Worm (Caenorhabditis elegans) whole organism, young adult: ENCODE data around the gene B0244.15.

Source experiments
- B0019.2 ChIP-seq: fragments of 200-800 bp; sonication (Bioruptor generic); conservative IDR thresholded peaks from 2 replicates; pipeline ENCODE4 v1.3.6; 2022; ENCODE audit warnings: missing genetic modification reagents, missing genetic modification characterization, missing compliant biosample characterization
- B0336.3 ChIP-seq: fragments of 200-800 bp; sonication (Bioruptor generic); IDR thresholded peaks from 2 replicates; pipeline ENCODE4 v1.3.6; 2022; ENCODE audit warnings: missing genetic modification characterization, missing compliant biosample characterization
- F33H1.4 ChIP-seq: fragments of 200-800 bp; sonication (Bioruptor generic); IDR thresholded peaks from 2 replicates; pipeline ENCODE4 v1.3.6; 2022; ENCODE audit warnings: missing genetic modification reagents, missing genetic modification characterization, missing compliant biosample characterization
- T26A5.8 ChIP-seq: sonication (generic microtip); optimal IDR thresholded peaks from 2 replicates; lab custom pipeline; 2016; ENCODE audit warnings: missing genetic modification characterization, missing compliant biosample characterization
- Y79H2A.3 ChIP-seq: fragments of 200-800 bp; sonication (Bioruptor generic); conservative IDR thresholded peaks from 2 replicates; pipeline ENCODE4 v1.3.6; 2022; ENCODE audit warnings: missing genetic modification reagents, missing genetic modification characterization, missing compliant biosample characterization
- ZK185.1 ChIP-seq: sonication (generic microtip); optimal IDR thresholded peaks from 2 replicates; lab custom pipeline; 2016; ENCODE audit warnings: mild to moderate bottlenecking, missing genetic modification characterization, missing compliant biosample characterization; ENCODE audit not compliant: poor library complexity, severe bottlenecking
- aptf-3 ChIP-seq: fragments of 200-800 bp; sonication (Bioruptor generic); IDR thresholded peaks from 2 replicates; pipeline ENCODE4 v1.3.6; 2022; ENCODE audit warnings: missing genetic modification characterization, missing compliant biosample characterization
- athp-1 ChIP-seq: sonication (generic microtip); optimal IDR thresholded peaks from 2 replicates; lab custom pipeline; 2017; ENCODE audit warnings: mild to moderate bottlenecking, missing genetic modification characterization, missing compliant biosample characterization
- attf-5 ChIP-seq: fragments of 200-800 bp; sonication (Bioruptor generic); optimal IDR thresholded peaks from 2 replicates; lab custom pipeline; 2018; ENCODE audit warnings: mild to moderate bottlenecking, missing genetic modification characterization, missing compliant biosample characterization
- cebp-1 ChIP-seq, 2 experiments: fragments of 200-800 bp in 1 of 2; sonication (Bioruptor generic) in 1 of 2; sonication (generic microtip) in 1 of 2; IDR thresholded peaks in 1 of 2; optimal IDR thresholded peaks in 1 of 2; 2 replicates each; pipeline versions ENCODE4 v1.3.6 to Lab custom; 2017 to 2022; ENCODE audit warnings: missing compliant biosample characterization in 2 of 2, missing genetic modification characterization in 2 of 2, mild to moderate bottlenecking in 1 of 2, missing genetic modification reagents in 1 of 2, moderate library complexity in 1 of 2
- ceh-58 ChIP-seq: fragments of 200-800 bp; sonication (Bioruptor generic); IDR thresholded peaks from 2 replicates; pipeline ENCODE4 v1.3.6; 2022; ENCODE audit warnings: missing genetic modification characterization, missing compliant biosample characterization
- ceh-91 ChIP-seq: fragments of 200-800 bp; sonication (Bioruptor generic); IDR thresholded peaks from 2 replicates; pipeline ENCODE4 v1.3.6; 2022; ENCODE audit warnings: missing genetic modification reagents, missing genetic modification characterization, missing compliant biosample characterization
- chd-7 ChIP-seq: sonication (generic microtip); optimal IDR thresholded peaks from 2 replicates; lab custom pipeline; 2016; ENCODE audit warnings: mild to moderate bottlenecking, missing genetic modification characterization, moderate library complexity, missing compliant biosample characterization
- dpff-1 ChIP-seq: sonication (generic microtip); optimal IDR thresholded peaks from 2 replicates; lab custom pipeline; 2017; ENCODE audit warnings: mild to moderate bottlenecking, missing genetic modification characterization, missing compliant biosample characterization
- efl-1 ChIP-seq: fragments of 150-350 bp; optimal IDR thresholded peaks from 2 replicates; lab custom pipeline; 2014; ENCODE audit warnings: missing biosample characterization, missing genetic modification reagents, missing genetic modification characterization
- ekl-4 ChIP-seq: fragments of 200-800 bp; sonication (Bioruptor generic); IDR thresholded peaks from 2 replicates; pipeline ENCODE4 v1.3.6; 2022; ENCODE audit warnings: missing genetic modification reagents, missing genetic modification characterization, missing compliant biosample characterization
- ets-4 ChIP-seq: fragments of 200-800 bp; sonication (Bioruptor generic); optimal IDR thresholded peaks from 2 replicates; lab custom pipeline; 2018; ENCODE audit warnings: mild to moderate bottlenecking, missing genetic modification characterization, missing compliant biosample characterization
- him-1 ChIP-seq: sonication (generic microtip); optimal IDR thresholded peaks from 2 replicates; lab custom pipeline; 2016; ENCODE audit warnings: missing genotype, missing genetic modification reagents, missing genetic modification characterization, missing compliant biosample characterization
- hmg-1.2 ChIP-seq: fragments of 200-800 bp; sonication (Bioruptor generic); IDR thresholded peaks from 2 replicates; pipeline ENCODE4 v1.3.6; 2022; ENCODE audit warnings: missing genetic modification reagents, missing genetic modification characterization, missing compliant biosample characterization
- hsf-1 ChIP-seq: fragments of 200-800 bp; sonication (Bioruptor generic); IDR thresholded peaks from 2 replicates; pipeline ENCODE4 v1.3.6; 2022; ENCODE audit warnings: missing genetic modification reagents, missing genetic modification characterization, missing compliant biosample characterization
- lin-35 ChIP-seq, 3 experiments: fragments of 150-350 bp in 2 of 3; sonication (generic microtip) in 1 of 3; optimal IDR thresholded peaks; 2 replicates each; lab custom pipeline; 2014 to 2018; ENCODE audit warnings: missing biosample characterization in 3 of 3, missing genetic modification characterization in 3 of 3, missing genetic modification reagents in 3 of 3
- lin-40 ChIP-seq: sonication (generic microtip); optimal IDR thresholded peaks from 2 replicates; lab custom pipeline; 2016; ENCODE audit warnings: missing genetic modification characterization, mild to moderate bottlenecking, missing compliant biosample characterization, missing genotype, missing genetic modification reagents
- lin-54 ChIP-seq: fragments of 200-800 bp; sonication (Bioruptor generic); optimal IDR thresholded peaks from 2 replicates; lab custom pipeline; 2018; ENCODE audit warnings: mild to moderate bottlenecking, missing genetic modification characterization, missing compliant biosample characterization
- lsl-1 ChIP-seq: fragments of 200-800 bp; sonication (Bioruptor generic); optimal IDR thresholded peaks from 2 replicates; lab custom pipeline; 2018; ENCODE audit warnings: mild to moderate bottlenecking, missing genetic modification characterization, moderate library complexity, missing compliant biosample characterization
- madf-3 ChIP-seq: fragments of 200-800 bp; sonication (Bioruptor generic); IDR thresholded peaks from 2 replicates; pipeline ENCODE4 v1.3.6; 2022; ENCODE audit warnings: missing genetic modification reagents, missing genetic modification characterization, missing compliant biosample characterization
- madf-6 ChIP-seq: fragments of 200-800 bp; sonication (Bioruptor generic); IDR thresholded peaks from 2 replicates; pipeline ENCODE4 v1.3.6; 2022; ENCODE audit warnings: missing genetic modification reagents, missing genetic modification characterization, missing compliant biosample characterization
- mxl-1 ChIP-seq: sonication (generic microtip); optimal IDR thresholded peaks from 2 replicates; lab custom pipeline; 2016; ENCODE audit warnings: missing genetic modification characterization, missing compliant biosample characterization
- nfya-2 ChIP-seq: fragments of 200-800 bp; sonication (Bioruptor generic); IDR thresholded peaks from 2 replicates; pipeline ENCODE4 v1.3.6; 2022; ENCODE audit warnings: missing genetic modification reagents, missing genetic modification characterization, missing compliant biosample characterization
- nhr-80 ChIP-seq: sonication (generic microtip); optimal IDR thresholded peaks from 2 replicates; lab custom pipeline; 2016; ENCODE audit warnings: missing genetic modification characterization, missing compliant biosample characterization
- nhr-90 ChIP-seq: sonication (generic microtip); optimal IDR thresholded peaks from 2 replicates; lab custom pipeline; 2016; ENCODE audit warnings: missing genotype, mild to moderate bottlenecking, missing genetic modification characterization, missing compliant biosample characterization
- rcor-1 ChIP-seq: fragments of 200-800 bp; sonication (Bioruptor generic); IDR thresholded peaks from 2 replicates; pipeline ENCODE4 v1.3.6; 2022; ENCODE audit warnings: missing genetic modification reagents, missing genetic modification characterization, missing compliant biosample characterization
- snpc-1.1 ChIP-seq: sonication (generic microtip); optimal IDR thresholded peaks from 2 replicates; lab custom pipeline; 2017; ENCODE audit warnings: missing genetic modification characterization, mild to moderate bottlenecking, missing compliant biosample characterization, antibody characterized with exemption, moderate library complexity, missing genotype, missing genetic modification reagents; ENCODE audit not compliant: insufficient read depth
- sptf-2 ChIP-seq: fragments of 200-800 bp; sonication (Bioruptor generic); optimal IDR thresholded peaks from 2 replicates; lab custom pipeline; 2018; ENCODE audit warnings: mild to moderate bottlenecking, missing genetic modification characterization, missing compliant biosample characterization
- tlf-1 ChIP-seq: fragments of 200-800 bp; sonication (Bioruptor generic); optimal IDR thresholded peaks from 2 replicates; lab custom pipeline; 2018; ENCODE audit warnings: mild to moderate bottlenecking, missing genetic modification characterization, missing compliant biosample characterization
- unc-130 ChIP-seq: sonication (generic microtip); optimal IDR thresholded peaks from 2 replicates; lab custom pipeline; 2016; ENCODE audit warnings: missing genetic modification reagents, missing genetic modification characterization, missing compliant biosample characterization
- unc-62 ChIP-seq: fragments of 150-350 bp; optimal IDR thresholded peaks from 2 replicates; lab custom pipeline; 2014; ENCODE audit warnings: missing biosample characterization, missing genetic modification reagents, missing genetic modification characterization
- xnd-1 ChIP-seq: sonication (generic microtip); optimal IDR thresholded peaks from 2 replicates; lab custom pipeline; 2016; ENCODE audit warnings: missing genotype, missing genetic modification reagents, missing genetic modification characterization, missing compliant biosample characterization
- zfh-2 ChIP-seq: fragments of 200-800 bp; sonication (Bioruptor generic); conservative IDR thresholded peaks from 2 replicates; pipeline ENCODE4 v1.3.6; 2022; ENCODE audit warnings: missing genetic modification reagents, missing genetic modification characterization, missing compliant biosample characterization
- ztf-18 ChIP-seq: sonication (generic microtip); optimal IDR thresholded peaks from 2 replicates; lab custom pipeline; 2016; ENCODE audit warnings: missing genotype, mild to moderate bottlenecking, missing genetic modification characterization, missing compliant biosample characterization

The B0244.15 gene

DNA sequence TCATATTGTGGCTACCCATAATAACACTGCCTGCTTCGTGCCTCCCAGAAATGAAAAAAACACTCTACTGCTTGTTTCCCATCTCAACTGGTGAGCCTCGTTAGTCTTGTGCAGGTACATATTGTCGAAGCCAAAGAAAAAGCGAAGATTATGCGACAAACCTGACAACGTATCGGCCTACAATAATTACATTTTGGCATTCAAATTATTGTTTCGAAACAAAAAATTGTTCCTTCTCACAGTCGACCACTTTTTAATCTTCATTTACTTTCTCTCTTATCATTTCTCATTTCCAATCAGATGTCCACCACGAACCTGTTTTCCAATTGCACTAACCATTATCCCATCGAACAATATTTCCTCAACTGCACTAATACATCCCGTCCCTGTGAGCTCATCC lies at the start of gene B0244.15:
Gene B0244.15, plus strand, starts transcription at position 301 of the 400 bp plus-strand sequence.
- no peak for TF ChIP-seq dpff-1 (tag; lab: Kevin White, UChicago)
- no peak for TF ChIP-seq T26A5.8 (tag; lab: Kevin White, UChicago)
- TF ChIP-seq hmg-1.2 (GFP tag; lab: Robert Waterston, UW), result no peak

DNA sequence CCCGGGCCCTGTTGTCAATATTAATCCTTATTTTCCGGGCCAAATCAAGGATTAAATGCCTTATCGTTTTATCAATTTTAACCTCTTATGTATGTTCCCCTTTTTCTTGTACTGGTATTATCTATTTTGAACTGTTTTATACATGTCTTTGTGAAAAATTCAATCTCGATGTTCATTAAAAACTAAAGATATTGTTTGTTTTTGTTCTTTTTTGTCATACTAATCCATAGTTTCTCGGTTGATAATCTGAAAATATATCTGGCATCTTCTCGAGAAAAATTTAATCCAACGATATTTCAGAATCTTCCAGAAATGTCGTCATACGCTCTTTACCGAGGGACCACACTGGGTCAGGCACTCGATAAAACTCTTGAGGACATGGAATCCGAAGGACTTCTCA lies 49.4 kb upstream of the B0244.15 start, which contains the start of gene B0336.13:
Gene B0336.13, plus strand, starts transcription at position 301 of the 400 bp plus-strand sequence.
- TF ChIP-seq athp-1 (tag; lab: Kevin White, UChicago), result no peak
- 0 out of 2 replicates have a peak, but pooled peaks have one; percentile 46 for TF ChIP-seq hsf-1 (GFP tag; lab: Robert Waterston, UW)
- TF ChIP-seq zfh-2 (GFP tag; lab: Robert Waterston, UW), result no peak
- no peak for TF ChIP-seq ZK185.1
- no peak for TF ChIP-seq attf-5 (GFP tag; lab: Kevin White, UChicago)
- no peak for TF ChIP-seq ets-4
- TF ChIP-seq sptf-2 (GFP tag; lab: Kevin White, UChicago), result no peak
- no peak for TF ChIP-seq unc-62 (GFP tag; lab: Kevin White, UChicago)
- TF ChIP-seq rcor-1 (GFP tag; lab: Robert Waterston, UW), result no peak
- TF ChIP-seq madf-6 (GFP tag; lab: Robert Waterston, UW), result peak; percentile 15; the same call in 1 of the 2 replicates
- no peak for TF ChIP-seq snpc-1.1 (tag; lab: Kevin White, UChicago)

DNA sequence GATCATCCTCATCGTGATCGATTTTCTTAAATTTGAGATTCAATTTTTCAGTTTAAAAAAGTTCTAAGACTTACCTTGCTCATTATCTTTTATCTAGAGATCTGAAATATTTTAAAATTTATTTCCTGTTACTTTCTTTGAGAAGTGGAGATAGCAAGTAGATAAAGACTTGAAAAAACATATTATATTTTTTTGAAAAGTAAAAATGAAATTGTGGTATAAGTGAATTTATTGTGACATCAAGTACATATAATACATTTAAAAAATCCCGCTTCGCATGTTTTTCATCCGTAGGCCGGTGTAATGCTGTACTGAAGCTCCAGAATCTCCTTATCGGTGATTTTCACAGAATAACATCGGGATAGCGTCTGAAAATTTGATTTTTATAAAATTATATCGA lies 45.9 kb upstream of the B0244.15 start, which contains the start of gene B0336.7:
Gene B0336.7, minus strand, starts transcription at position 101 of the 400 bp plus-strand sequence.
- TF ChIP-seq hmg-1.2 (GFP tag; lab: Robert Waterston, UW) (no peak), xnd-1 (no peak), nfya-2 (GFP tag; lab: Robert Waterston, UW) (no peak)

DNA sequence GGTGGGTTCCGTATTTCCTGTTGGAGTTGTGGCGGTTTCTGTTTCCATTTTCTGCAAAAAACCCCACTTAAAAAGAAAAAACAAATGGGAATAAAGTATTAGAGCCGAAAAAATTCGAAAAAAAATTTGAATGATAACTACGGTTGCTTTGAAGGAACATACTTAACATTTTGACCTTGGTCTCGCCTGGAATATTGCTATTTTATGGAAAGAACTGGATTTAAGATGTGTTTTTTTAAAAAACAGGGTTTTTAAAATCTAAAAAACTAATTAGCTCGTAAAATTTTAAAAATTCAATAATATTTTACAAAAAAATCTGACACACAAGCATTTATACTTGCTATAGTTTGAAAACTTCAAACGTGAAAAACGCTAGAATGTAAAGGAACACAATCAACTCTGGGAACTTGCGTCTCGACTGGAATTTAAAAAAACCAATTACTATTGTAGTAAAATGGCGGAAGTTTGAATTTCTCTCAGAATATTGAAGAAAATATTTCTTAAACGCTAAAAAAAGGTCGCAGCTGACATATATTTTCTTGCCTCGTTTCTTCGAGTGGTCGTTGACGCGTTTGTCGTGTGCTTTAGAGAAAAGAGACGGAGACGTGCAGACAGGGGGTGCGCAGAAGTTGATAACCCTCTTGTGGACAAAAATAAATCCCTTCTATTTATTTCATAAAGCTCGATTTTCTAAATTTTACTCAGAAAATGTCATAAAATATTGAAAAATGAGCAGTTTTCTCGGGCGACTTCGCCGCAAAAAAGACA lies 45.0 kb upstream of the B0244.15 start, which contains the start of the genes lgg-3 and rgs-5:
Gene lgg-3, minus strand, starts transcription at position 51 of the 768 bp plus-strand sequence.
Gene rgs-5, plus strand, starts transcription at position 593 of the 768 bp plus-strand sequence.
- TF ChIP-seq hmg-1.2 (GFP tag; lab: Robert Waterston, UW) (peak; percentile 13; the same call in 1 of the 2 replicates), ceh-58 (no peak), sptf-2 (GFP tag; lab: Kevin White, UChicago) (no peak), athp-1 (tag; lab: Kevin White, UChicago) (peak; percentile 13), madf-3 (GFP tag; lab: Robert Waterston, UW) (no peak), F33H1.4 (peak; percentile 85), lin-35 (GFP tag; optimal IDR thresholded peaks at IDR 0.05; lab: Kevin White, UChicago) (peak in 1 of 3 experiments; percentile 30), ZK185.1 (no peak), madf-6 (GFP tag; lab: Robert Waterston, UW) (peak; percentile 88), nhr-90 (no peak), rcor-1 (GFP tag; lab: Robert Waterston, UW) (peak; percentile 39; the same call in 1 of the 2 replicates), nhr-80 (tag; lab: Kevin White, UChicago) (peak; percentile 12), cebp-1 (GFP tag; IDR thresholded peaks at IDR 0.05; lab: Robert Waterston, UW) (0 out of 2 replicates have a peak, but pooled peaks have one; percentile 11), cebp-1 (tag; optimal IDR thresholded peaks at IDR 0.05; lab: Kevin White, UChicago) (peak; percentile 15), B0336.3 (no peak), ztf-18 (tag; lab: Kevin White, UChicago) (peak; percentile 72), tlf-1 (GFP tag; lab: Kevin White, UChicago) (peak; percentile 44), mxl-1 (tag; lab: Kevin White, UChicago) (no peak), Y79H2A.3 (GFP tag; lab: Robert Waterston, UW) (no peak), lin-40 (tag; lab: Kevin White, UChicago) (no peak), attf-5 (GFP tag; lab: Kevin White, UChicago) (peak; percentile 65), unc-130 (GFP tag; lab: Kevin White, UChicago) (peak; percentile 37), B0019.2 (GFP tag; lab: Robert Waterston, UW) (no peak), ceh-91 (GFP tag; lab: Robert Waterston, UW) (peak; percentile 61), efl-1 (GFP tag; lab: Kevin White, UChicago) (peak; percentile 62), him-1 (tag; lab: Kevin White, UChicago) (peak; percentile 64), aptf-3 (no peak), lsl-1 (GFP tag; lab: Kevin White, UChicago) (peak; percentile 96), lin-54 (GFP tag; lab: Kevin White, UChicago) (peak; percentile 89), chd-7 (tag; lab: Kevin White, UChicago) (no peak), ekl-4 (GFP tag; lab: Robert Waterston, UW) (0 out of 2 replicates have a peak, but pooled peaks have one; percentile 8)
